Worm (Caenorhabditis elegans): ENCODE data around the gene R08C7.8.

DNA sequence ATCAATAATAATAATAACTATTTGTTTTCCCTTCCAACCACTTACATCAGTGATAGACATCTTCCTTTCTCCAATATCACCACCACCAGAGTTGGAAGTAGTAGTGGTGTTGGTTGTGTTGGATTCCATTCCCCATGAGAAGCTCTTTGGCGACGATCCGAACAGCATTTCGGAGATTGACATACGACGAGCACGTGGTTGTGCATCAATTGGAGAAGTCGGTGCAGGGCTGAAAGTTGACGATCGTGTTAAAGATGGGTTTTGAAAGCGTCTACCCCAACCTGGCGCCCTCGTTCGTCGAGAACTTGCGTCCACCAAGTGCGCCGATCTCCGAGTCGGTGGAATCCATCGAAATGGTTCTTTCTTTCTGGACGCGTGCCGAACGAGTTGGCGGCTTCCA, 34.7 kb upstream of the R08C7.8 start:
- TF ChIP-seq lsy-2 (tag; optimal IDR thresholded peaks at IDR 0.05) (no peak), ztf-4 (tag; optimal IDR thresholded peaks at IDR 0.05) (no peak), mdl-1 (tag; optimal IDR thresholded peaks at IDR 0.05) (no peak), unc-62 (GFP tag; optimal IDR thresholded peaks at IDR 0.05) (no peak), lir-3 (tag; optimal IDR thresholded peaks at IDR 0.05; ENCODE audit: poor library complexity) (no peak), lin-13 (GFP tag; optimal IDR thresholded peaks at IDR 0.05) (no peak), vab-15 (tag; optimal IDR thresholded peaks at IDR 0.05) (no peak), alr-1 (tag; optimal IDR thresholded peaks at IDR 0.05; ENCODE audit: borderline replicate concordance) (no peak), ama-1 (optimal IDR thresholded peaks at IDR 0.05) (no peak), ets-5 (GFP tag; IDR thresholded peaks at IDR 0.05) (no peak), ceh-88 (GFP tag; IDR thresholded peaks at IDR 0.05) (no peak), fkh-10 (GFP tag; optimal IDR thresholded peaks at IDR 0.05) (no peak), dpl-1 (GFP tag; optimal IDR thresholded peaks at IDR 0.05) (no peak)

Measured in whole organism, L1 larva.